Worm (Caenorhabditis elegans) whole organism, L2 larva: ENCODE data around the gene T28D9.16.

ENCODE experiments used
- F13H6.1 ChIP-seq: sonication (generic microtip); optimal IDR thresholded peaks from 2 replicates; lab custom pipeline; 2016; ENCODE audit warnings: missing genetic modification characterization, missing compliant biosample characterization
- R02D3.7 ChIP-seq: fragments of 150-350 bp; optimal IDR thresholded peaks from 2 replicates; lab custom pipeline; 2014; ENCODE audit warnings: missing biosample characterization, missing genetic modification characterization
- Y55F3AM.14 ChIP-seq: fragments of 200-800 bp; sonication (Bioruptor generic); optimal IDR thresholded peaks from 2 replicates; lab custom pipeline; 2018; ENCODE audit warnings: mild to moderate bottlenecking, missing genetic modification characterization, missing compliant biosample characterization
- ZK546.5 ChIP-seq: sonication (generic microtip); optimal IDR thresholded peaks from 2 replicates; lab custom pipeline; 2017; ENCODE audit warnings: missing biosample characterization, missing genetic modification characterization
- alr-1 ChIP-seq: fragments of 150-350 bp; optimal IDR thresholded peaks from 2 replicates; lab custom pipeline; 2014; ENCODE audit warnings: missing biosample characterization, missing genetic modification characterization
- aly-2 ChIP-seq: fragments of 150-350 bp; optimal IDR thresholded peaks from 2 replicates; lab custom pipeline; 2014; ENCODE audit warnings: missing biosample characterization, missing genetic modification characterization
- blmp-1 ChIP-seq: sonication (generic microtip); optimal IDR thresholded peaks from 2 replicates; lab custom pipeline; 2017; ENCODE audit warnings: missing genetic modification characterization, mild to moderate bottlenecking, missing compliant biosample characterization, antibody characterized with exemption, moderate library complexity; ENCODE audit not compliant: insufficient read depth
- crh-2 ChIP-seq: sonication (generic microtip); optimal IDR thresholded peaks from 2 replicates; lab custom pipeline; 2017; ENCODE audit warnings: missing biosample characterization, missing genetic modification characterization
- dmd-4 ChIP-seq: sonication (generic microtip); optimal IDR thresholded peaks from 2 replicates; lab custom pipeline; 2017; ENCODE audit warnings: missing biosample characterization, missing genetic modification characterization
- egl-27 ChIP-seq: sonication (generic microtip); optimal IDR thresholded peaks from 3 replicates; lab custom pipeline; 2017; ENCODE audit warnings: missing biosample characterization, missing genetic modification reagents, missing genetic modification characterization
- elt-3 ChIP-seq: sonication (generic microtip); optimal IDR thresholded peaks from 2 replicates; lab custom pipeline; 2017; ENCODE audit warnings: missing biosample characterization, missing genetic modification characterization
- fos-1 ChIP-seq: fragments of 150-350 bp; optimal IDR thresholded peaks from 2 replicates; lab custom pipeline; 2014; ENCODE audit warnings: missing biosample characterization, missing genetic modification characterization
- gmeb-1 ChIP-seq: fragments of 150-350 bp; optimal IDR thresholded peaks from 2 replicates; lab custom pipeline; 2014; ENCODE audit warnings: missing biosample characterization, missing genetic modification characterization
- lin-11 ChIP-seq: fragments of 150-350 bp; sonication (generic microtip); optimal IDR thresholded peaks from 2 replicates; lab custom pipeline; 2014; ENCODE audit warnings: missing biosample characterization, missing genetic modification characterization, inconsistent platforms, mixed read lengths
- lin-39 ChIP-seq: fragments of 150-350 bp; optimal IDR thresholded peaks from 2 replicates; lab custom pipeline; 2014; ENCODE audit warnings: missing biosample characterization, missing genetic modification reagents, missing genetic modification characterization
- lsy-2 ChIP-seq, 2 experiments: fragments of 150-350 bp in 1 of 2; sonication (generic microtip) in 1 of 2; optimal IDR thresholded peaks; 2 replicates each; lab custom pipeline; 2014 to 2017; ENCODE audit warnings: missing biosample characterization in 2 of 2, missing genetic modification characterization in 2 of 2
- mbf-1 ChIP-seq: sonication (generic microtip); optimal IDR thresholded peaks from 2 replicates; lab custom pipeline; 2017; ENCODE audit warnings: missing biosample characterization, missing genetic modification characterization
- nhr-11 ChIP-seq: fragments of 150-350 bp; optimal IDR thresholded peaks from 2 replicates; lab custom pipeline; 2014; ENCODE audit warnings: missing biosample characterization, missing genetic modification characterization
- nhr-129 ChIP-seq: fragments of 150-350 bp; optimal IDR thresholded peaks from 2 replicates; lab custom pipeline; 2014; ENCODE audit warnings: missing biosample characterization, missing genetic modification characterization
- nhr-21 ChIP-seq: fragments of 150-350 bp; optimal IDR thresholded peaks from 2 replicates; lab custom pipeline; 2014; ENCODE audit warnings: missing biosample characterization, missing genetic modification characterization
- nhr-237 ChIP-seq: fragments of 150-350 bp; optimal IDR thresholded peaks from 2 replicates; lab custom pipeline; 2014; ENCODE audit warnings: missing biosample characterization, missing genetic modification characterization
- nhr-6 ChIP-seq: fragments of 150-350 bp; optimal IDR thresholded peaks from 2 replicates; lab custom pipeline; 2014; ENCODE audit warnings: missing biosample characterization, missing genetic modification characterization
- nhr-77 ChIP-seq: fragments of 150-350 bp; optimal IDR thresholded peaks from 2 replicates; lab custom pipeline; 2014; ENCODE audit warnings: missing biosample characterization, missing genetic modification characterization
- peb-1 ChIP-seq: fragments of 150-350 bp; optimal IDR thresholded peaks from 2 replicates; lab custom pipeline; 2014; ENCODE audit warnings: missing biosample characterization, missing genetic modification characterization
- sem-4 ChIP-seq: fragments of 150-350 bp; optimal IDR thresholded peaks from 2 replicates; lab custom pipeline; 2014; ENCODE audit warnings: missing biosample characterization, missing genetic modification reagents, missing genetic modification characterization
- sma-3 ChIP-seq: sonication (generic microtip); optimal IDR thresholded peaks from 2 replicates; lab custom pipeline; 2016; ENCODE audit warnings: missing genetic modification reagents, missing genetic modification characterization, missing compliant biosample characterization
- snpc-4 ChIP-seq: fragments of 150-350 bp; optimal IDR thresholded peaks from 2 replicates; lab custom pipeline; 2014; ENCODE audit warnings: missing biosample characterization, missing genetic modification characterization
- unc-39 ChIP-seq: fragments of 150-350 bp; optimal IDR thresholded peaks from 2 replicates; lab custom pipeline; 2014; ENCODE audit warnings: missing biosample characterization, missing genetic modification characterization
- unc-55 ChIP-seq: fragments of 150-350 bp; sonication (generic microtip); optimal IDR thresholded peaks from 3 replicates; lab custom pipeline; 2014; ENCODE audit warnings: missing biosample characterization, missing genetic modification reagents, missing genetic modification characterization
- unc-62 ChIP-seq: fragments of 150-350 bp; optimal IDR thresholded peaks from 2 replicates; lab custom pipeline; 2014; ENCODE audit warnings: missing biosample characterization, missing genetic modification reagents, missing genetic modification characterization
- zag-1 ChIP-seq: fragments of 150-350 bp; optimal IDR thresholded peaks from 2 replicates; lab custom pipeline; 2014; ENCODE audit warnings: missing biosample characterization, missing genetic modification characterization
- ztf-1 ChIP-seq: fragments of 200-800 bp; sonication (Bioruptor generic); conservative IDR thresholded peaks from 2 replicates; pipeline ENCODE4 v1.3.6; 2022; ENCODE audit warnings: missing genetic modification characterization, missing compliant biosample characterization
- ztf-4 ChIP-seq: fragments of 150-350 bp; optimal IDR thresholded peaks from 2 replicates; lab custom pipeline; 2014; ENCODE audit warnings: missing biosample characterization, missing genetic modification characterization

T28D9.16 gene

ce11 chrII:6491817-6492452 lies 16.4 kb downstream of the T28D9.16 start, which contains the start of the genes T28D9.11 and T28D9.1 (continued):
- no peak for TF ChIP-seq blmp-1 (tag; lab: Kevin White, UChicago)
- TF ChIP-seq nhr-6 = no peak
- peak; percentile 66 for TF ChIP-seq unc-55 (GFP tag; lab: Kevin White, UChicago)

ce11 chrII:6493139-6493538 lies 17.7 kb downstream of the T28D9.16 start:
- TF ChIP-seq peb-1 (tag; lab: Kevin White, UChicago) = no peak
- peak; percentile 9 for TF ChIP-seq unc-55 (GFP tag; lab: Kevin White, UChicago)

ce11 chrII:6493709-6494326 lies 18.3 kb downstream of the T28D9.16 start:
- TF ChIP-seq ZK546.5 (tag; lab: Kevin White, UChicago) = no peak
- TF ChIP-seq nhr-77 (tag; lab: Kevin White, UChicago) = no peak
- no peak for TF ChIP-seq nhr-129 (tag; lab: Kevin White, UChicago)
- TF ChIP-seq dmd-4 (tag; lab: Kevin White, UChicago) = no peak
- TF ChIP-seq unc-39 (tag; lab: Kevin White, UChicago) = no peak
- no peak for TF ChIP-seq mbf-1 (tag; lab: Kevin White, UChicago)
- no peak for TF ChIP-seq ztf-4 (tag; lab: Kevin White, UChicago)
- TF ChIP-seq nhr-21 (tag; lab: Kevin White, UChicago) = no peak
- TF ChIP-seq sem-4 (tag; lab: Kevin White, UChicago) = no peak
- no peak for TF ChIP-seq egl-27
- TF ChIP-seq nhr-11 (tag; lab: Kevin White, UChicago) = no peak
- TF ChIP-seq zag-1 (tag; lab: Kevin White, UChicago) = no peak
- no peak for TF ChIP-seq peb-1 (tag; lab: Kevin White, UChicago)
- no peak for TF ChIP-seq snpc-4 (tag; lab: Kevin White, UChicago)
- TF ChIP-seq F13H6.1 (tag; lab: Kevin White, UChicago) = no peak

ce11 chrII:6496496-6496895 lies 21.0 kb downstream of the T28D9.16 start:
- TF ChIP-seq lin-11 (no peak), mbf-1 (tag; lab: Kevin White, UChicago) (no peak), crh-2 (tag; lab: Kevin White, UChicago) (no peak), dmd-4 (tag; lab: Kevin White, UChicago) (no peak), nhr-237 (tag; lab: Kevin White, UChicago) (no peak), peb-1 (tag; lab: Kevin White, UChicago) (no peak)

- no peak for TF ChIP-seq crh-2 (tag; lab: Kevin White, UChicago)
- peak in 1 of 2 experiments; percentile 22 for TF ChIP-seq lsy-2 (tag; optimal IDR thresholded peaks at IDR 0.05; lab: Kevin White, UChicago)
Measured at ce11 chrII:6497137-6497536, 21.6 kb downstream of the T28D9.16 start.

- TF ChIP-seq lin-39 (tag; lab: Kevin White, UChicago) (no peak), gmeb-1 (tag; lab: Kevin White, UChicago) (no peak), unc-55 (GFP tag; lab: Kevin White, UChicago) (no peak), alr-1 (tag; lab: Kevin White, UChicago) (no peak), R02D3.7 (no peak), unc-62 (GFP tag; lab: Kevin White, UChicago) (no peak), lsy-2 (tag; optimal IDR thresholded peaks at IDR 0.05; lab: Kevin White, UChicago) (no peak), aly-2 (tag; lab: Kevin White, UChicago) (no peak), nhr-77 (tag; lab: Kevin White, UChicago) (no peak), sma-3 (GFP tag; lab: Kevin White, UChicago) (no peak), elt-3 (tag; lab: Kevin White, UChicago) (no peak), sem-4 (tag; lab: Kevin White, UChicago) (peak; percentile 37), Y55F3AM.14 (GFP tag; lab: Kevin White, UChicago) (no peak), fos-1 (tag; lab: Kevin White, UChicago) (no peak), zag-1 (tag; lab: Kevin White, UChicago) (peak; percentile 10), ztf-1 (no peak)
Measured at ce11 chrII:6498609-6499008, 23.1 kb downstream of the T28D9.16 start.
